Fruit fly (Drosophila melanogaster): ENCODE data around the gene CG31441.
A peak's percentile ranks its signal among the peaks of the same experiment; 100 is the strongest.

Gene CG31441

DNA sequence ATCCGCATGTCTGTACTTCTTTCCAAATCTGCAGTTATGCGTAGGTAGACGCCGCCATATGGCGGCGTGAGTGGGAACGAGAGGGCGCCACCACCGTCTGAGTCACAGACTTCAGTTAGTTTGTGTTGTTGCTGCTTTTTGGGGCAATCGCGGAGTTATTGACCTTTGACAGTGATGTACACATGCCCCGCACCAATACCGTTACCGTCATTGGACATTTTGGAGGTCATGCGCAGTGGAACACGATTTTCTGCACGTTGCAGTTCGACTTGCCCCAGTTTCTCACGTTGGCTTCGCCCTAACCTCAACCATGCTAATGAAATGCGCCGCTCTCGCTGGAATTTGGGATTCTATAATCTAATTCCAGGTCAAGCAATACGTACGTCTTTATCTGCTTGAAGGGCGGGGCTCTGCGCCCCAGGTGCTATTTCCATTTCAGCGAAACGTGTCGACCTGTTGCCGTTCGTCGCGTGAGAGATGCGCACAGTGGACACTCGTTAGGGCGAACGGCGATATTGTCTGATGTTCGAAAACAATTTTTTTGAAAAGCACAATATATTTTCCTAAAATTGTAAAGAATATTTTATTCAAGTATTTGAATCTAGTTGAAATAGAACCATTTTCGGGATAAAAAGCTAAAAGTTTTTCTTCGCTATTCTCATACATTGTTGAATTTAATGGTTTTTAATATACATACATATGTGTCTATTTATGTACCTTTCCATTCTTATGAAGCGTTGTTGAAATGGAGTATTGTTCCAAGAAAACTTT lies 24.6 kb upstream of the CG31441 start (continued):
- peak; percentile 80 for TF ChIP-seq gem (tag; optimal IDR thresholded peaks at IDR 0.05)
- TF ChIP-seq gfzf (GFP tag; optimal IDR thresholded peaks at IDR 0.05): no peak
- TF ChIP-seq danr (GFP tag; IDR thresholded peaks at IDR 0.05): no peak
- peak; percentile 65 for TF ChIP-seq CG13296 (GFP tag; optimal IDR thresholded peaks at IDR 0.05)
- TF ChIP-seq CG6254 (GFP tag; optimal IDR thresholded peaks at IDR 0.05): no peak
- TF ChIP-seq fd64A (GFP tag; optimal IDR thresholded peaks at IDR 0.05): no peak
- TF ChIP-seq CG6683 (GFP tag; optimal IDR thresholded peaks at IDR 0.05): no peak
- peak; percentile 54; the same call in 1 of the 2 replicates for TF ChIP-seq CG6272 (GFP tag; IDR thresholded peaks at IDR 0.05)
- peak; percentile 77 for TF ChIP-seq Chrac-16 (GFP tag; optimal IDR thresholded peaks at IDR 0.05)
- TF ChIP-seq crol (GFP tag; IDR thresholded peaks at IDR 0.05): peak; percentile 56; the same call in 1 of the 2 replicates
- no peak for TF ChIP-seq hth (optimal IDR thresholded peaks at IDR 0.05)
- TF ChIP-seq Myb (GFP tag; optimal IDR thresholded peaks at IDR 0.05): peak; percentile 58
- TF ChIP-seq lmd (GFP tag; IDR thresholded peaks at IDR 0.05): peak; percentile 81
- TF ChIP-seq dmrt99B (tag; optimal IDR thresholded peaks at IDR 0.05): peak; percentile 74
- TF ChIP-seq Kr (GFP tag; optimal IDR thresholded peaks at IDR 0.05): no peak
- TF ChIP-seq HmgD (GFP tag; optimal IDR thresholded peaks at IDR 0.05): no peak
- TF ChIP-seq Doc2 (GFP tag; IDR thresholded peaks at IDR 0.05): no peak
- peak; percentile 71 for TF ChIP-seq Nf-YC (tag; optimal IDR thresholded peaks at IDR 0.05)
- TF ChIP-seq slp2 (GFP tag; optimal IDR thresholded peaks at IDR 0.05): peak; percentile 25
- TF ChIP-seq CG12391 (tag; optimal IDR thresholded peaks at IDR 0.05): peak; percentile 81
- peak; percentile 54 for TF ChIP-seq Mes4 (GFP tag; optimal IDR thresholded peaks at IDR 0.05)
- peak; percentile 55 for TF ChIP-seq CG16815 (GFP tag; optimal IDR thresholded peaks at IDR 0.05)
- TF ChIP-seq croc (GFP tag; conservative IDR thresholded peaks at IDR 0.05): peak; percentile 17; the same call in 1 of the 3 replicates
- peak; percentile 55 for TF ChIP-seq D19A (tag; optimal IDR thresholded peaks at IDR 0.05)
- TF ChIP-seq ara (GFP tag; IDR thresholded peaks at IDR 0.05): peak; percentile 67
- TF ChIP-seq emc (GFP tag; optimal IDR thresholded peaks at IDR 0.05): peak; percentile 20
- peak; percentile 45 for TF ChIP-seq lbe (GFP tag; optimal IDR thresholded peaks at IDR 0.05)
- no peak for TF ChIP-seq gsb (GFP tag; IDR thresholded peaks at IDR 0.05)
- peak; percentile 63 for TF ChIP-seq CG15514 (GFP tag; optimal IDR thresholded peaks at IDR 0.05)
- peak; percentile 63 for TF ChIP-seq CG3281 (GFP tag; optimal IDR thresholded peaks at IDR 0.05)
- TF ChIP-seq fd96Cb (tag; optimal IDR thresholded peaks at IDR 0.05): peak; percentile 59
- TF ChIP-seq HmgZ (tag; optimal IDR thresholded peaks at IDR 0.05): peak; percentile 63
- peak; percentile 83 for TF ChIP-seq CG4820 (GFP tag; optimal IDR thresholded peaks at IDR 0.05)
- peak; percentile 35; the same call in 1 of the 2 replicates for TF ChIP-seq toy (GFP tag; IDR thresholded peaks at IDR 0.05)
- peak; percentile 82 for TF ChIP-seq CG6689 (GFP tag; IDR thresholded peaks at IDR 0.05)
- no peak for TF ChIP-seq btn (GFP tag; optimal IDR thresholded peaks at IDR 0.05)
- TF ChIP-seq nerfin-2 (GFP tag; IDR thresholded peaks at IDR 0.05; ENCODE audit: partially characterized antibody): no peak
- TF ChIP-seq eve (GFP tag; optimal IDR thresholded peaks at IDR 0.05): no peak
- TF ChIP-seq fu2 (GFP tag; optimal IDR thresholded peaks at IDR 0.05): peak; percentile 48
- TF ChIP-seq knrl (GFP tag; IDR thresholded peaks at IDR 0.05; ENCODE audit: partially characterized antibody): 0 out of 3 replicates have a peak, but pooled peaks have one; percentile 13
- no peak for TF ChIP-seq Elba2 (GFP tag; optimal IDR thresholded peaks at IDR 0.05)
- peak; percentile 70 for TF ChIP-seq Drgx (GFP tag; IDR thresholded peaks at IDR 0.05)
- TF ChIP-seq dysf (GFP tag; IDR thresholded peaks at IDR 0.05): peak; percentile 82
- TF ChIP-seq ftz-f1 (GFP tag; optimal IDR thresholded peaks at IDR 0.05): peak; percentile 60
- TF ChIP-seq inv (GFP tag; IDR thresholded peaks at IDR 0.05; ENCODE audit: partially characterized antibody): peak; percentile 32; the same call in 1 of the 2 replicates
- TF ChIP-seq CG6854 (GFP tag; optimal IDR thresholded peaks at IDR 0.05): peak; percentile 9
- no peak for TF ChIP-seq crp (GFP tag; optimal IDR thresholded peaks at IDR 0.05)
- TF ChIP-seq CG12744 (GFP tag; optimal IDR thresholded peaks at IDR 0.05): peak; percentile 64
- 0 out of 2 replicates have a peak, but pooled peaks have one; percentile 7 for TF ChIP-seq Lim3 (GFP tag; IDR thresholded peaks at IDR 0.05)

Measured in whole organism, embryonic.